Fruit fly (Drosophila melanogaster) whole organism, adult: ENCODE measurements around the gene Fdx1.

Experiments used
- CG11617 ChIP-seq: fragments of 200-800 bp; sonication (Bioruptor generic); optimal IDR thresholded peaks from 2 replicates; lab custom pipeline; 2017; ENCODE audit warnings: mild to moderate bottlenecking, missing biosample characterization, missing genetic modification reagents, missing genetic modification characterization
- CG12768 ChIP-seq: fragments of 200-800 bp; sonication (Bioruptor generic); optimal IDR thresholded peaks from 2 replicates; lab custom pipeline; 2017; ENCODE audit warnings: missing biosample characterization, missing genetic modification characterization, mild to moderate bottlenecking, moderate library complexity, missing genetic modification reagents
- CG14711 ChIP-seq: fragments of 200-800 bp; sonication (Bioruptor generic); optimal IDR thresholded peaks from 2 replicates; lab custom pipeline; 2018; ENCODE audit warnings: missing biosample characterization, mild to moderate bottlenecking, missing genetic modification characterization, moderate library complexity
- CG1620 ChIP-seq: fragments of 200-800 bp; sonication (Bioruptor generic); optimal IDR thresholded peaks from 2 replicates; lab custom pipeline; 2016; ENCODE audit warnings: missing biosample characterization, missing genetic modification characterization
- CG33017 ChIP-seq: fragments of 200-800 bp; sonication (Bioruptor generic); optimal IDR thresholded peaks from 2 replicates; lab custom pipeline; 2018; ENCODE audit warnings: missing biosample characterization, mild to moderate bottlenecking, missing genetic modification characterization, moderate library complexity
- CG5204 ChIP-seq: fragments of 200-800 bp; sonication (Bioruptor generic); optimal IDR thresholded peaks from 2 replicates; lab custom pipeline; 2016; ENCODE audit warnings: missing biosample characterization, missing genetic modification characterization
- CG7045 ChIP-seq: fragments of 200-800 bp; sonication (Bioruptor generic); optimal IDR thresholded peaks from 2 replicates; lab custom pipeline; 2017; ENCODE audit warnings: missing biosample characterization, mild to moderate bottlenecking, missing genetic modification characterization
- CG7101 ChIP-seq: fragments of 200-800 bp; sonication (Bioruptor generic); optimal IDR thresholded peaks from 2 replicates; lab custom pipeline; 2018; ENCODE audit warnings: missing biosample characterization, mild to moderate bottlenecking, missing genetic modification characterization, moderate library complexity
- Clk ChIP-seq: fragments of 200-800 bp; sonication (Bioruptor generic); optimal IDR thresholded peaks from 2 replicates; lab custom pipeline; 2017; ENCODE audit warnings: missing biosample characterization, missing genetic modification characterization
- Crg-1 ChIP-seq: fragments of 200-800 bp; sonication (Bioruptor generic); optimal IDR thresholded peaks from 2 replicates; lab custom pipeline; 2016; ENCODE audit warnings: missing biosample characterization, missing genetic modification characterization
- Hr96 ChIP-seq: fragments of 200-800 bp; sonication (Bioruptor generic); optimal IDR thresholded peaks from 2 replicates; lab custom pipeline; 2016; ENCODE audit warnings: missing biosample characterization, missing genetic modification characterization
- Mnt ChIP-seq: fragments of 200-800 bp; sonication (Bioruptor generic); optimal IDR thresholded peaks from 2 replicates; lab custom pipeline; 2016; ENCODE audit warnings: missing biosample characterization, mild to moderate bottlenecking, missing genetic modification characterization
- bab1 ChIP-seq: fragments of 200-800 bp; sonication (Bioruptor generic); optimal IDR thresholded peaks from 3 replicates; lab custom pipeline; 2019; ENCODE audit warnings: missing biosample characterization, mild to moderate bottlenecking, missing genetic modification characterization, moderate library complexity
- cic ChIP-seq: fragments of 200-800 bp; sonication (Bioruptor generic); optimal IDR thresholded peaks from 2 replicates; lab custom pipeline; 2017; ENCODE audit warnings: missing biosample characterization, mild to moderate bottlenecking, missing genetic modification characterization, moderate library complexity
- cnc ChIP-seq, 2 experiments: fragments of >200 bp; optimal IDR thresholded peaks; 2 replicates each; lab custom pipeline; 2017
- kay ChIP-seq: fragments of 200-800 bp; sonication (Bioruptor generic); peaks from one replicate; lab custom pipeline; 2016; ENCODE audit warnings: missing biosample characterization, missing genetic modification characterization, borderline replicate concordance
- ovo ChIP-seq: fragments of 200-800 bp; sonication (Bioruptor generic); optimal IDR thresholded peaks from 2 replicates; lab custom pipeline; 2016; ENCODE audit warnings: missing biosample characterization, missing genetic modification characterization
- pad ChIP-seq: fragments of 200-800 bp; sonication (Bioruptor generic); optimal IDR thresholded peaks from 3 replicates; lab custom pipeline; 2017; ENCODE audit warnings: missing biosample characterization, missing genetic modification characterization, mild to moderate bottlenecking, moderate library complexity, missing genetic modification reagents
- tj ChIP-seq: fragments of 200-800 bp; sonication (Bioruptor generic); optimal IDR thresholded peaks from 3 replicates; lab custom pipeline; 2017; ENCODE audit warnings: missing biosample characterization, mild to moderate bottlenecking, missing genetic modification characterization, moderate library complexity
- toe ChIP-seq: fragments of 200-800 bp; sonication (Bioruptor generic); optimal IDR thresholded peaks from 2 replicates; lab custom pipeline; 2016; ENCODE audit warnings: missing biosample characterization, missing genetic modification characterization

Gene Fdx1

DNA sequence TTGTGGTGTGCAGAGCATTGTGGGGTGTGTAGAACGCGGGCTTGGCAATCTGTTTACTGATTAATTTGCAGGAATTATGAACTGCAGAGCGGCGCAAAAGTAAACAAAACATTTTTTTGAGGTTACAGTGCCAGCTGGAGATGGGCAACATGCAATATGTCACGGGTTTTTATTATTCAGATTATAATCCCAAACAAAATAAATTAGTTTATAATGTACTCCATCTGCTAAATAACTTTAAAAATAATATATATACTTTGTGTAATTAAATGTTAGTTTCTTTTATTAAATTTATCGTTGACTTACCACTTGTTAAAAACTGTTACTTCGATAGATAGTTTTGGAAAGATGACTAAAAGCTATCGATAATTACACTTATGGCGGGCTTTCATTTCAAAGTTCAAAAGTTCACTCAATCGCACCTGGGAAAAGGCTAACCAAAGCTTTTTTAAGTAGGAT lies at the start of gene Fdx1:
TSS of gene Fdx1 (minus strand) at position 332 of the 459 bp plus-strand sequence.
- TF ChIP-seq toe: no peak
- TF ChIP-seq ovo (GFP tag; lab: Kevin White, UChicago): no peak
- TF ChIP-seq CG7101 (tag; lab: Kevin White, UChicago): peak; percentile 61
- no peak for TF ChIP-seq cnc (optimal IDR thresholded peaks at IDR 0.05; lab: Kevin White, UChicago)
- peak; percentile 40 for TF ChIP-seq Mnt
- TF ChIP-seq CG5204 (GFP tag; lab: Kevin White, UChicago): no peak
- TF ChIP-seq Clk (GFP tag; lab: Kevin White, UChicago): peak; percentile 22
- peak; percentile 88 for TF ChIP-seq kay (GFP tag; lab: Kevin White, UChicago)
- peak; percentile 18 for TF ChIP-seq pad (GFP tag; lab: Kevin White, UChicago)
- no peak for TF ChIP-seq CG33017 (tag; lab: Kevin White, UChicago)
- TF ChIP-seq CG14711 (tag; lab: Kevin White, UChicago): peak; percentile 49
- peak; percentile 56 for TF ChIP-seq bab1 (GFP tag; lab: Kevin White, UChicago)
- no peak for TF ChIP-seq CG1620 (GFP tag; lab: Kevin White, UChicago)
- TF ChIP-seq Crg-1: peak; percentile 12
- no peak for TF ChIP-seq CG7045 (GFP tag; lab: Kevin White, UChicago)
- no peak for TF ChIP-seq cic (GFP tag; lab: Kevin White, UChicago)
- TF ChIP-seq tj (GFP tag; lab: Kevin White, UChicago): peak; percentile 88
- TF ChIP-seq Hr96: no peak
- TF ChIP-seq CG12768 (GFP tag; lab: Kevin White, UChicago): no peak
- peak; percentile 48 for TF ChIP-seq CG11617

DNA sequence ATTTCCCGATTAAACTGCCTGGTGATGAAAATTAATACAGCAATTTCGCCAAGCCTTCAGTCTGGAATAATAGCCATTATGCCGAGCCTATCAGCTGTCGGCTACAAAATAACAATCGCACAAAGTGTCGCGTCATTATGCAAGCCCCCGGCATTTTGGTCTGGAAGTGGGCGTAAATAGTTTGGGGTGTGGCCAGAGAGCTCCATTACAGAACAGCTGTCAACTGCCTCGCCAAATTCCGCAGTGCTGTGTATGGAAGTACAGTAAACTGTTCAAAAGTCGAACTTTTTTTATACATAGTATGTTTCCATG lies 49.7 kb upstream of the Fdx1 start:
- TF ChIP-seq cic (GFP tag; lab: Kevin White, UChicago) (no peak), CG33017 (tag; lab: Kevin White, UChicago) (no peak), cnc (optimal IDR thresholded peaks at IDR 0.05; lab: Kevin White, UChicago) (peak; percentile 71 to 73), CG5204 (GFP tag; lab: Kevin White, UChicago) (no peak), ovo (GFP tag; lab: Kevin White, UChicago) (no peak), CG14711 (tag; lab: Kevin White, UChicago) (no peak), tj (GFP tag; lab: Kevin White, UChicago) (no peak), kay (GFP tag; lab: Kevin White, UChicago) (no peak), Mnt (no peak)

DNA sequence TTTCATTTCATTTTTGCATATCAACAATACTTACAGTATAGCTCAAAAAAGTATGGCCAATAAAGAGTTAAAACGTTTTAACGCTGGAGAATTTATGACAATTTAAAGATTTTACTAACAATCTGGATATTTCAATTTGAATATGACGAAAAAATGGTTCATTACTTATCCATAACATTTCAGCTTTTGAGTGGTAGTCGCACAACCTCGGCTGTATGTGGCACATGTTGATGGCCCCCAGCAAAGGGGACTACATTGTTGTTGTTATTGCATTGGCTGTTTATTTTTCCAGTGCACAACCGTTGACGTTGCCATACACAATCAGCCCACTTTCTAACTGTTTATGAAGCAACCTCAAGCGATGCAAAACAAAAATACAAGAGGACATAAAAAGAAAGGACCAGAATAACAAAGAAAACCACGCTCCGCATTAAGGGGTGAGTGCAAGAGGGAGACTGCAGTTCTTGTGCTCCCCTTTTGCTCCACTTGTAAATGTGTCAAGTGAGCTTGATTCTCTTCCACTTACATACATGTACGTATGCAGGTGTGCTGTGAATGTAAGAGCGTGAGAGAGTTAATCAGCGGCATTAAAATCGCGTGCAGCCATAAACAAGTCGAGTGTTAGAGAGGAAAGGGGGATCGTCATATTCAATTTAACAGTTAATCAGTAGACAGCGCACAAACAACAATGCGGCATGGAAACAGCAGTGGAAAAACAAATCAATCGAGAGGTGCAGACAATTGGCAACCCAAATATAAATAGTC lies 49.2 kb upstream of the Fdx1 start:
- TF ChIP-seq CG1620 (GFP tag; lab: Kevin White, UChicago) (peak; percentile 84), Clk (GFP tag; lab: Kevin White, UChicago) (peak; percentile 61), kay (GFP tag; lab: Kevin White, UChicago) (peak; percentile 96), CG11617 (peak; percentile 95), CG7045 (GFP tag; lab: Kevin White, UChicago) (peak; percentile 95), Hr96 (peak; percentile 80), cic (GFP tag; lab: Kevin White, UChicago) (peak; percentile 87), cnc (optimal IDR thresholded peaks at IDR 0.05; lab: Kevin White, UChicago) (no peak), CG5204 (GFP tag; lab: Kevin White, UChicago) (peak; percentile 89), bab1 (GFP tag; lab: Kevin White, UChicago) (peak; percentile 98), CG14711 (tag; lab: Kevin White, UChicago) (peak; percentile 91), Mnt (peak; percentile 89), toe (peak; percentile 58), CG12768 (GFP tag; lab: Kevin White, UChicago) (peak; percentile 88), CG33017 (tag; lab: Kevin White, UChicago) (peak; percentile 96), tj (GFP tag; lab: Kevin White, UChicago) (peak; percentile 94), ovo (GFP tag; lab: Kevin White, UChicago) (peak; percentile 84), CG7101 (tag; lab: Kevin White, UChicago) (peak; percentile 95), Crg-1 (peak; percentile 87), pad (GFP tag; lab: Kevin White, UChicago) (peak; percentile 92)

DNA sequence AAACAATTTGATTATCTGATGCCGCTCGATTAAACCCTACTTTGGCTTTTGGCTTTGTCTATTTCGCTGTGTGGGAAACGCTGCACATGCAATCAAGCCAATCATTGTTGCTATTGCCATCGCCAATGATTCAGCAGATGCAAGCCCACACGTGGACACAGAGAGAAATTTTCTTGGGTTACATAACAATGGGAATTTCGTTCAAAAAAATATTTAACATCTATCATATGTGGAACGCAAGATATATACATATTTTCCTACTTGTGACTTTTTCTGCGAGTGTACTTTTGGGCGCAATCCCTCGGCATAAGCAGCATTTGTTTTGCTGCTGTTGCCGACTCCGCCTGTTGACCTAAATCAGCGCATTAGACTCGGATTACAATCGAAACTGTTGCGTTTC lies 48.3 kb upstream of the Fdx1 start:
- peak; percentile 35 for TF ChIP-seq CG5204 (GFP tag; lab: Kevin White, UChicago)
- peak; percentile 54 for TF ChIP-seq tj (GFP tag; lab: Kevin White, UChicago)
- TF ChIP-seq Hr96: peak; percentile 38
- peak; percentile 24 for TF ChIP-seq CG12768 (GFP tag; lab: Kevin White, UChicago)
- TF ChIP-seq cnc (optimal IDR thresholded peaks at IDR 0.05; lab: Kevin White, UChicago): peak; percentile 40 to 63
- no peak for TF ChIP-seq kay (GFP tag; lab: Kevin White, UChicago)
- peak; percentile 41 for TF ChIP-seq bab1 (GFP tag; lab: Kevin White, UChicago)
- no peak for TF ChIP-seq Crg-1

DNA sequence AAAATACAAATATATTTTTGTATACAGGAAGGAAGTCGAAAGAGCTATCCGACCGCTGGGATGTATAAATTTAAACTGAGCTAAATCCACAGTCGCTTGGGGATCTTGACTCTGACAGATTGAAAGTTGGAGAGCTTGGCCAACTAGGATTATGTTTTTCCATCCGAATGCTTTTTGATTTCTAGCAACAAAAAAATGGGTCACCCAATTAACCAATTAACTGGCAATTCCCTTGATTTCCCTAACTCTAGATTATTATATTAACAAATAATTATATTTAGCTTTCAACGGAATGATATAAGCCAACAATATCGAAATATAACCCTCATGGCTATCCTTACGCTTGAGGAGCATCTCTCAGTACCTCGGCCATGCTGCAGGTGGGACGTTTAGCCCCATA lies 46.2 kb upstream of the Fdx1 start, which contains the start of gene CG3982:
TSS of gene CG3982 (minus strand) at position 101 of the 400 bp plus-strand sequence.
- TF ChIP-seq kay (GFP tag; lab: Kevin White, UChicago) (no peak), Clk (GFP tag; lab: Kevin White, UChicago) (no peak), CG7045 (GFP tag; lab: Kevin White, UChicago) (no peak), toe (no peak), CG5204 (GFP tag; lab: Kevin White, UChicago) (no peak), Mnt (no peak), CG1620 (GFP tag; lab: Kevin White, UChicago) (no peak), ovo (GFP tag; lab: Kevin White, UChicago) (no peak), Hr96 (no peak), CG14711 (tag; lab: Kevin White, UChicago) (no peak), cnc (optimal IDR thresholded peaks at IDR 0.05; lab: Kevin White, UChicago) (no peak), cic (GFP tag; lab: Kevin White, UChicago) (no peak), Crg-1 (no peak), tj (GFP tag; lab: Kevin White, UChicago) (no peak)
